Fruit fly (Drosophila melanogaster) whole organism, embryonic: ENCODE results near the gene cdi.

Experiments used
- Aef1 ChIP-seq: fragments of 200-800 bp; sonication (Bioruptor generic); IDR thresholded peaks from 3 replicates; pipeline ENCODE4 v1.3.6; 2022; ENCODE audit warnings: missing biosample characterization, missing genetic modification characterization
- Atf-2 ChIP-seq: fragments of 200-800 bp; sonication (Bioruptor generic); optimal IDR thresholded peaks from 2 replicates; lab custom pipeline; 2016; ENCODE audit warnings: missing biosample characterization, missing genetic modification characterization
- Bdp1 ChIP-seq: fragments of 200-800 bp; sonication (Bioruptor generic); optimal IDR thresholded peaks from 3 replicates; lab custom pipeline; 2016; ENCODE audit warnings: missing biosample characterization, missing genetic modification characterization
- Blimp-1 ChIP-seq: fragments of 200-800 bp; sonication (Bioruptor generic); optimal IDR thresholded peaks from 3 replicates; lab custom pipeline; 2018; ENCODE audit warnings: missing biosample characterization, missing genetic modification characterization, mild to moderate bottlenecking, moderate library complexity, missing genetic modification reagents
- CG10321 ChIP-seq: fragments of 200-800 bp; sonication (Bioruptor generic); IDR thresholded peaks from 2 replicates; pipeline ENCODE4 v1.3.6; 2022; ENCODE audit warnings: missing biosample characterization, missing genetic modification characterization
- CG10565 ChIP-seq: fragments of 200-800 bp; sonication (Bioruptor generic); optimal IDR thresholded peaks from 3 replicates; lab custom pipeline; 2016; ENCODE audit warnings: missing biosample characterization, mild to moderate bottlenecking, missing genetic modification characterization
- CG11504 ChIP-seq: fragments of 200-800 bp; sonication (Bioruptor generic); optimal IDR thresholded peaks from 3 replicates; lab custom pipeline; 2019; ENCODE audit warnings: missing biosample characterization, mild to moderate bottlenecking, missing genetic modification characterization, moderate library complexity
- CG11696 ChIP-seq: fragments of 200-800 bp; sonication (Bioruptor generic); IDR thresholded peaks from 2 replicates; pipeline ENCODE4 v1.3.6; 2022; ENCODE audit warnings: missing biosample characterization, missing genetic modification characterization
- CG14014 ChIP-seq: fragments of 200-800 bp; sonication (Bioruptor generic); IDR thresholded peaks from 2 replicates; pipeline ENCODE4 v1.3.6; 2022; ENCODE audit warnings: missing biosample characterization, missing genetic modification characterization
- CG14441 ChIP-seq: fragments of 200-800 bp; sonication (Bioruptor generic); IDR thresholded peaks from 2 replicates; pipeline ENCODE4 v1.3.6; 2022; ENCODE audit warnings: missing biosample characterization, missing genetic modification characterization
- CG17385 ChIP-seq: fragments of 200-800 bp; sonication (Bioruptor generic); optimal IDR thresholded peaks from 3 replicates; lab custom pipeline; 2018; ENCODE audit warnings: missing biosample characterization, mild to moderate bottlenecking, missing genetic modification characterization
- CG18262 ChIP-seq: fragments of 200-800 bp; optimal IDR thresholded peaks from 3 replicates; lab custom pipeline; 2019; ENCODE audit warnings: missing biosample characterization, mild to moderate bottlenecking, missing genetic modification characterization, moderate library complexity
- CG3407 ChIP-seq: fragments of 200-800 bp; sonication (Bioruptor generic); optimal IDR thresholded peaks from 2 replicates; lab custom pipeline; 2018; ENCODE audit warnings: missing biosample characterization, mild to moderate bottlenecking, missing genetic modification characterization
- CG4360 ChIP-seq: fragments of 200-800 bp; sonication (Bioruptor generic); IDR thresholded peaks from 2 replicates; pipeline ENCODE4 v1.3.6; 2022; ENCODE audit warnings: missing biosample characterization, missing genetic modification characterization
- CG4730 ChIP-seq: fragments of 200-800 bp; sonication (Bioruptor generic); IDR thresholded peaks from 2 replicates; pipeline ENCODE4 v1.3.6; 2022; ENCODE audit warnings: missing biosample characterization, missing genetic modification characterization
- CG6683 ChIP-seq: fragments of 200-800 bp; sonication (Bioruptor generic); optimal IDR thresholded peaks from 2 replicates; lab custom pipeline; 2017; ENCODE audit warnings: missing biosample characterization, mild to moderate bottlenecking, missing genetic modification characterization, missing genetic modification reagents
- CG6791 ChIP-seq: fragments of 200-800 bp; sonication (Bioruptor generic); IDR thresholded peaks from 3 replicates; pipeline ENCODE4 v1.3.6; 2022; ENCODE audit warnings: missing biosample characterization, missing genetic modification characterization; ENCODE audit not compliant: partially characterized antibody
- CG7357 ChIP-seq: fragments of 200-800 bp; sonication (Bioruptor generic); IDR thresholded peaks from 3 replicates; pipeline ENCODE4 v1.3.6; 2022; ENCODE audit warnings: missing biosample characterization, missing genetic modification characterization
- CG8281 ChIP-seq: fragments of 200-800 bp; sonication (Bioruptor generic); optimal IDR thresholded peaks from 2 replicates; lab custom pipeline; 2018; ENCODE audit warnings: missing biosample characterization, mild to moderate bottlenecking, missing genetic modification characterization, moderate library complexity
- D19A ChIP-seq: fragments of 200-800 bp; optimal IDR thresholded peaks from 3 replicates; lab custom pipeline; 2019; ENCODE audit warnings: missing biosample characterization, mild to moderate bottlenecking, missing genetic modification characterization, moderate library complexity
- Gug ChIP-seq: fragments of 200-800 bp; sonication (Bioruptor generic); IDR thresholded peaks from 4 replicates; pipeline ENCODE4 v1.3.6; 2022; ENCODE audit warnings: missing biosample characterization, missing genetic modification characterization
- H15 ChIP-seq: fragments of 200-800 bp; sonication (Bioruptor generic); IDR thresholded peaks from 3 replicates; pipeline ENCODE4 v1.3.6; 2022; ENCODE audit warnings: missing biosample characterization, missing genetic modification characterization
- Hand ChIP-seq: fragments of 200-800 bp; sonication (Bioruptor generic); optimal IDR thresholded peaks from 2 replicates; lab custom pipeline; 2017; ENCODE audit warnings: mild to moderate bottlenecking, missing biosample characterization, missing genetic modification reagents, missing genetic modification characterization
- Hmr ChIP-seq: fragments of 200-800 bp; sonication (Bioruptor generic); optimal IDR thresholded peaks from 3 replicates; lab custom pipeline; 2017; ENCODE audit warnings: mild to moderate bottlenecking, missing biosample characterization, missing genetic modification reagents, missing genetic modification characterization
- Hr39 ChIP-seq: fragments of >200 bp; optimal IDR thresholded peaks from 2 replicates; lab custom pipeline; 2017
- Jarid2 ChIP-seq: fragments of 200-800 bp; sonication (Bioruptor generic); optimal IDR thresholded peaks from 3 replicates; lab custom pipeline; 2017; ENCODE audit warnings: mild to moderate bottlenecking, missing biosample characterization, missing genetic modification reagents, missing genetic modification characterization
- Myb ChIP-seq: fragments of 200-800 bp; sonication (Bioruptor generic); optimal IDR thresholded peaks from 2 replicates; lab custom pipeline; 2016; ENCODE audit warnings: missing biosample characterization, missing genetic modification characterization
- NC2β ChIP-seq: fragments of 200-800 bp; sonication (Bioruptor generic); optimal IDR thresholded peaks from 2 replicates; lab custom pipeline; 2016; ENCODE audit warnings: missing biosample characterization, missing genetic modification characterization
- Optix ChIP-seq: fragments of 200-800 bp; sonication (Bioruptor generic); IDR thresholded peaks from 3 replicates; pipeline ENCODE4 v1.3.6; 2022; ENCODE audit warnings: missing biosample characterization, missing genetic modification characterization
- Ptx1 ChIP-seq: fragments of 200-800 bp; sonication (Bioruptor generic); IDR thresholded peaks from 2 replicates; pipeline ENCODE4 v1.3.6; 2022; ENCODE audit warnings: missing biosample characterization, missing genetic modification characterization
- Rfx ChIP-seq: fragments of 200-800 bp; sonication (Bioruptor generic); IDR thresholded peaks from 2 replicates; pipeline ENCODE4 v1.3.6; 2022; ENCODE audit warnings: missing biosample characterization, missing genetic modification characterization
- Scr ChIP-seq: fragments of 200-800 bp; sonication (Bioruptor generic); IDR thresholded peaks from 2 replicates; pipeline ENCODE4 v1.3.6; 2022; ENCODE audit warnings: missing biosample characterization, missing genetic modification characterization; ENCODE audit not compliant: partially characterized antibody
- Sin3A ChIP-seq: fragments of >200 bp; optimal IDR thresholded peaks from 2 replicates; lab custom pipeline; 2018
- Sox102F ChIP-seq: fragments of 200-800 bp; sonication (Bioruptor generic); optimal IDR thresholded peaks from 2 replicates; lab custom pipeline; 2018; ENCODE audit warnings: missing biosample characterization, mild to moderate bottlenecking, missing genetic modification characterization, moderate library complexity
- ac ChIP-seq: fragments of 200-800 bp; sonication (Bioruptor generic); optimal IDR thresholded peaks from 3 replicates; lab custom pipeline; 2017; ENCODE audit warnings: missing biosample characterization, mild to moderate bottlenecking, missing genetic modification characterization
- bowl ChIP-seq: fragments of 200-800 bp; sonication (Bioruptor generic); IDR thresholded peaks from 2 replicates; pipeline ENCODE4 v1.3.6; 2022; ENCODE audit warnings: missing biosample characterization, missing genetic modification characterization
- bsh ChIP-seq, 2 experiments: fragments of 200-800 bp; sonication (Bioruptor generic); optimal IDR thresholded peaks; 2 replicates each; lab custom pipeline; 2017 to 2018; ENCODE audit warnings: mild to moderate bottlenecking in 2 of 2, missing biosample characterization in 2 of 2, missing genetic modification characterization in 2 of 2, moderate library complexity in 1 of 2
- cwo ChIP-seq: fragments of 200-800 bp; sonication (Bioruptor generic); optimal IDR thresholded peaks from 3 replicates; lab custom pipeline; 2017; ENCODE audit warnings: missing biosample characterization, missing genetic modification characterization, mild to moderate bottlenecking, moderate library complexity, missing genetic modification reagents
- dmrt11E ChIP-seq: fragments of 200-800 bp; sonication (Bioruptor generic); optimal IDR thresholded peaks from 3 replicates; lab custom pipeline; 2018; ENCODE audit warnings: missing biosample characterization, mild to moderate bottlenecking, missing genetic modification characterization, moderate library complexity
- dysf ChIP-seq: fragments of 200-800 bp; sonication (Bioruptor generic); IDR thresholded peaks from 3 replicates; pipeline ENCODE4 v1.3.6; 2022; ENCODE audit warnings: missing biosample characterization, missing genetic modification characterization
- fd3F ChIP-seq: fragments of 200-800 bp; sonication (Bioruptor generic); optimal IDR thresholded peaks from 2 replicates; lab custom pipeline; 2018; ENCODE audit warnings: missing biosample characterization, mild to moderate bottlenecking, missing genetic modification characterization, moderate library complexity
- gsb-n ChIP-seq: fragments of 200-800 bp; sonication (Bioruptor generic); optimal IDR thresholded peaks from 3 replicates; lab custom pipeline; 2018; ENCODE audit warnings: missing biosample characterization, mild to moderate bottlenecking, missing genetic modification characterization
- kay ChIP-seq: fragments of 200-800 bp; sonication (Bioruptor generic); optimal IDR thresholded peaks from 2 replicates; lab custom pipeline; 2016; ENCODE audit warnings: missing biosample characterization, missing genetic modification characterization
- kni ChIP-seq: fragments of 200-800 bp; sonication (Bioruptor generic); optimal IDR thresholded peaks from 3 replicates; lab custom pipeline; 2017; ENCODE audit warnings: mild to moderate bottlenecking, missing biosample characterization, missing genetic modification reagents, missing genetic modification characterization
- lilli ChIP-seq: fragments of 200-800 bp; sonication (Bioruptor generic); optimal IDR thresholded peaks from 3 replicates; lab custom pipeline; 2016; ENCODE audit warnings: missing biosample characterization, missing genetic modification characterization
- maf-S ChIP-seq: fragments of 200-800 bp; sonication (Bioruptor generic); optimal IDR thresholded peaks from 2 replicates; lab custom pipeline; 2016; ENCODE audit warnings: missing biosample characterization, missing genetic modification characterization
- mirr ChIP-seq: fragments of 200-800 bp; sonication (Bioruptor generic); optimal IDR thresholded peaks from 3 replicates; lab custom pipeline; 2018; ENCODE audit warnings: missing biosample characterization, mild to moderate bottlenecking, missing genetic modification characterization
- nmo ChIP-seq: fragments of 200-800 bp; sonication (Bioruptor generic); optimal IDR thresholded peaks from 2 replicates; lab custom pipeline; 2018; ENCODE audit warnings: missing biosample characterization, mild to moderate bottlenecking, missing genetic modification characterization, moderate library complexity
- so ChIP-seq: fragments of 200-800 bp; sonication (Bioruptor generic); IDR thresholded peaks from 3 replicates; pipeline ENCODE4 v1.3.6; 2022; ENCODE audit warnings: missing biosample characterization, missing genetic modification characterization
- trem ChIP-seq: fragments of 200-800 bp; optimal IDR thresholded peaks from 3 replicates; lab custom pipeline; 2019; ENCODE audit warnings: missing biosample characterization, mild to moderate bottlenecking, missing genetic modification characterization, moderate library complexity
- vnd ChIP-seq: fragments of 200-800 bp; sonication (Bioruptor generic); IDR thresholded peaks from 3 replicates; pipeline ENCODE4 v1.3.6; 2022; ENCODE audit warnings: missing biosample characterization, missing genetic modification characterization; ENCODE audit not compliant: partially characterized antibody
- yki ChIP-seq: fragments of >200 bp; optimal IDR thresholded peaks from 3 replicates; lab custom pipeline; 2018

Gene cdi

DNA sequence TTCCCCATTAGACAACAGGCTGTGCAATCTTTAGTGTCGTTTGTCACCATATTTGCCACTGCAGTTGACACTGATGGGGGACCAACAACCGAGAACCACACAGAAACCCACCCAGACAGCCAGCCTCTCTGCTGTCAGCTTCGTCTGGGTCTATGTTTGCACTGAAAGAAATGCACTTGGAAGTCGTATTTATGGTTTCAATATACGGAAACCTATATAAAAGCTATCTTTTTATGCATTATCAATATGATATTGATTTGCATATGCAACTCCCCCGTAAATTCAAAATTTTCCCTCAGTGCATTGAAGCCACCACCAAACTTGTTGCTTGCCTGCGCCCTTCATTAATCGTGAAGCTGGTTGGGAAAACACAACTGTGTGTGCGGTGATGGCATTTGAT, 19.9 kb downstream of the cdi start (continued):
- TF ChIP-seq so (no peak), Atf-2 (GFP tag; lab: Kevin White, UChicago) (no peak), lilli (no peak), Hand (GFP tag; lab: Kevin White, UChicago) (no peak), ac (GFP tag; lab: Kevin White, UChicago) (no peak), CG3407 (no peak), yki (lab: Kevin White, UChicago) (no peak), CG8281 (tag; lab: Kevin White, UChicago) (no peak), NC2β (GFP tag; lab: Kevin White, UChicago) (no peak), CG18262 (peak; percentile 35), gsb-n (tag; lab: Kevin White, UChicago) (no peak), Hr39 (lab: Kevin White, UChicago) (no peak), CG4730 (GFP tag; lab: Robert Waterston, UW) (no peak), Ptx1 (GFP tag; lab: Robert Waterston, UW) (peak; percentile 34; the same call in 1 of the 2 replicates), dmrt11E (tag; lab: Kevin White, UChicago) (peak; percentile 18), bowl (GFP tag; lab: Robert Waterston, UW) (no peak), Scr (GFP tag; lab: Robert Waterston, UW) (no peak), kay (GFP tag; lab: Kevin White, UChicago) (no peak), CG10565 (GFP tag; lab: Kevin White, UChicago) (no peak), kni (GFP tag; lab: Kevin White, UChicago) (no peak), D19A (no peak), vnd (GFP tag; lab: Robert Waterston, UW) (no peak), Blimp-1 (GFP tag; lab: Kevin White, UChicago) (peak; percentile 30), Hmr (GFP tag; lab: Kevin White, UChicago) (no peak), cwo (GFP tag; lab: Kevin White, UChicago) (no peak), maf-S (GFP tag; lab: Kevin White, UChicago) (no peak), mirr (no peak), dysf (GFP tag; lab: Robert Waterston, UW) (peak; percentile 21; the same call in 1 of the 3 replicates), CG14441 (GFP tag; lab: Robert Waterston, UW) (0 out of 2 replicates have a peak, but pooled peaks have one; percentile 25), CG7357 (GFP tag; lab: Robert Waterston, UW) (no peak), bsh (GFP tag; optimal IDR thresholded peaks at IDR 0.05; lab: Kevin White, UChicago) (peak; percentile 45 to 53), Gug (GFP tag; lab: Robert Waterston, UW) (peak; percentile 18; the same call in 1 of the 4 replicates), Jarid2 (GFP tag; lab: Kevin White, UChicago) (no peak), trem (tag; lab: Kevin White, UChicago) (no peak), Sox102F (GFP tag; lab: Kevin White, UChicago) (peak; percentile 7), CG6683 (GFP tag; lab: Kevin White, UChicago) (no peak), Aef1 (GFP tag; lab: Robert Waterston, UW) (no peak), fd3F (GFP tag; lab: Kevin White, UChicago) (no peak), H15 (peak; percentile 42; the same call in 1 of the 3 replicates), Optix (peak; percentile 45; the same call in 1 of the 3 replicates), CG11696 (GFP tag; lab: Robert Waterston, UW) (no peak), CG14014 (GFP tag; lab: Robert Waterston, UW) (0 out of 2 replicates have a peak, but pooled peaks have one; percentile 29), Sin3A (lab: Kevin White, UChicago) (no peak), CG10321 (no peak), CG6791 (no peak), CG11504 (tag; lab: Kevin White, UChicago) (peak; percentile 10), CG4360 (peak; percentile 50), Bdp1 (GFP tag; lab: Kevin White, UChicago) (no peak), Rfx (GFP tag; lab: Robert Waterston, UW) (no peak), nmo (GFP tag; lab: Kevin White, UChicago) (peak; percentile 15), Myb (GFP tag; lab: Kevin White, UChicago) (no peak), CG17385 (no peak)
